Fruit fly (Drosophila melanogaster): Measurements from ENCODE around the gene CG43931.

- TF ChIP-seq acj6 (GFP tag; optimal IDR thresholded peaks at IDR 0.05) (no peak), OdsH (GFP tag; optimal IDR thresholded peaks at IDR 0.05) (no peak), CG11902 (GFP tag; optimal IDR thresholded peaks at IDR 0.05) (no peak), CG7368 (GFP tag; optimal IDR thresholded peaks at IDR 0.05) (no peak), CG6792 (GFP tag; optimal IDR thresholded peaks at IDR 0.05) (no peak), ss (GFP tag; optimal IDR thresholded peaks at IDR 0.05) (no peak), Eip78C (GFP tag) (no peak)
Measured at dm6 chr3L:20942076-20942475, 44.7 kb downstream of the CG43931 start.
